Fruit fly (Drosophila melanogaster): ENCODE measurements around the gene Dhrs4.
A peak's percentile ranks its signal among the peaks of the same experiment; 100 is the strongest.

dm6 chr3L:5180179-5180578 lies 38.7 kb upstream of the Dhrs4 start:
- no peak for TF ChIP-seq CG6792 (GFP tag; optimal IDR thresholded peaks at IDR 0.05)
- peak; percentile 69 for TF ChIP-seq Eip78C (GFP tag)
- no peak for TF ChIP-seq fd85E (GFP tag; optimal IDR thresholded peaks at IDR 0.05)
- no peak for TF ChIP-seq CG8632 (GFP tag; optimal IDR thresholded peaks at IDR 0.05)
- no peak for TF ChIP-seq cyc (GFP tag; optimal IDR thresholded peaks at IDR 0.05)
- no peak for TF ChIP-seq pdm3 (GFP tag; optimal IDR thresholded peaks at IDR 0.05)
- peak; percentile 39 for TF ChIP-seq vri (GFP tag; optimal IDR thresholded peaks at IDR 0.05)
- peak; percentile 5 for TF ChIP-seq CG34406 (GFP tag; optimal IDR thresholded peaks at IDR 0.05)
- 0 out of 3 replicates have a peak, but pooled peaks have one; percentile 34 for TF ChIP-seq CG6163 (GFP tag; IDR thresholded peaks at IDR 0.05)
- no peak for TF ChIP-seq Lpt (GFP tag; optimal IDR thresholded peaks at IDR 0.05)
- no peak for TF ChIP-seq Sox102F (GFP tag; optimal IDR thresholded peaks at IDR 0.05)

Data from whole organism, prepupa.